Worm (Caenorhabditis elegans) whole organism, L4 larva: ENCODE data around the gene C37C3.1.

Experiments used
- F37D6.2 ChIP-seq: sonication (generic microtip); optimal IDR thresholded peaks from 2 replicates; lab custom pipeline; 2016; ENCODE audit warnings: mild to moderate bottlenecking, missing genetic modification characterization, missing compliant biosample characterization
- R02D3.7 ChIP-seq: fragments of 150-350 bp; sonication (generic microtip); optimal IDR thresholded peaks from 3 replicates; lab custom pipeline; 2014; ENCODE audit warnings: missing biosample characterization, missing genetic modification characterization
- ZK546.5 ChIP-seq, 2 experiments: sonication (generic microtip); optimal IDR thresholded peaks; 2 replicates each; lab custom pipeline; 2017; ENCODE audit warnings: missing biosample characterization in 2 of 2, missing genetic modification characterization in 2 of 2
- fos-1 ChIP-seq: fragments of 150-350 bp; optimal IDR thresholded peaks from 2 replicates; lab custom pipeline; 2014; ENCODE audit warnings: missing biosample characterization, missing genetic modification characterization
- lin-13 ChIP-seq: fragments of 150-350 bp; optimal IDR thresholded peaks from 2 replicates; lab custom pipeline; 2014; ENCODE audit warnings: missing biosample characterization, missing genetic modification reagents, missing genetic modification characterization
- nhr-11 ChIP-seq: fragments of 150-350 bp; optimal IDR thresholded peaks from 2 replicates; lab custom pipeline; 2014; ENCODE audit warnings: missing biosample characterization, missing genetic modification characterization
- nhr-77 ChIP-seq: fragments of 150-350 bp; optimal IDR thresholded peaks from 2 replicates; lab custom pipeline; 2014; ENCODE audit warnings: missing biosample characterization, missing genetic modification characterization
- pqm-1 ChIP-seq: sonication (generic microtip); optimal IDR thresholded peaks from 2 replicates; lab custom pipeline; 2017; ENCODE audit warnings: missing biosample characterization, missing genetic modification characterization
- skn-1 ChIP-seq: fragments of 150-350 bp; optimal IDR thresholded peaks from 2 replicates; lab custom pipeline; 2014; ENCODE audit warnings: missing biosample characterization, missing genetic modification characterization
- snpc-4 ChIP-seq: fragments of 150-350 bp; optimal IDR thresholded peaks from 2 replicates; lab custom pipeline; 2014; ENCODE audit warnings: missing biosample characterization, missing genetic modification characterization
- tra-1 ChIP-seq: fragments of 200-800 bp; sonication (Bioruptor generic); IDR thresholded peaks from 2 replicates; pipeline ENCODE4 v1.3.6; 2022; ENCODE audit warnings: missing genetic modification reagents, missing genetic modification characterization, missing compliant biosample characterization
- zag-1 ChIP-seq: fragments of 150-350 bp; optimal IDR thresholded peaks from 2 replicates; lab custom pipeline; 2014; ENCODE audit warnings: missing biosample characterization, missing genetic modification characterization
- ztf-7 ChIP-seq: fragments of 150-350 bp; optimal IDR thresholded peaks from 2 replicates; lab custom pipeline; 2014; ENCODE audit warnings: missing biosample characterization, missing genetic modification characterization

DNA sequence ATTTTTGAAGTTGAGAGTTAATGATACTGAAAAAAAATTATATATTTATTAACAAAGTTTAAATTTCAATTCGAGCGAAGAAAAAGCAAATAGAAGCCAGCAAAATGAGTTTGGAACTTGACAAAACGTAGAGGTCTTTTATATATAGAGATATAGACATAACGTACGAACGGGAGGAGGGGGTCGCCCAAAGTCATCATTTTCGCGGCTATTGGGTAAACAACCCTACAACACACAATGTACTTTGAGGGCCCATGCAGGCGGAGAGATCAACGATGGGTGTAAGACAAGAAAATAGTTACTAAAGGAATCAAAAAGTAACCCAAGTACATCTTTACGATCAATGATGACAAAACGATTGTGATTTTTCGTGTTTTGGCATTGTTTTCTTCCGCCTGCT, 46.0 kb upstream of the C37C3.1 start, which contains the start of gene ZK742.4:
- TF ChIP-seq pqm-1 (no peak), nhr-77 (tag; lab: Kevin White, UChicago) (no peak), ZK546.5 (tag; optimal IDR thresholded peaks at IDR 0.05; lab: Kevin White, UChicago) (no peak), lin-13 (GFP tag; lab: Kevin White, UChicago) (no peak), snpc-4 (tag; lab: Kevin White, UChicago) (no peak), F37D6.2 (tag; lab: Kevin White, UChicago) (no peak), zag-1 (no peak), nhr-11 (tag; lab: Kevin White, UChicago) (no peak), fos-1 (tag; lab: Kevin White, UChicago) (no peak), tra-1 (no peak), skn-1 (tag; lab: Kevin White, UChicago) (no peak), ztf-7 (tag; lab: Kevin White, UChicago) (no peak), R02D3.7 (no peak)
